Worm (Caenorhabditis elegans) whole organism, L1 larva: Measurements from ENCODE around the gene C29E4.15.
A peak's percentile ranks its signal among the peaks of the same experiment; 100 is the strongest.

Experiments
- C34B4.2 ChIP-seq: sonication (generic microtip); optimal IDR thresholded peaks from 2 replicates; lab custom pipeline; 2017; ENCODE audit warnings: mild to moderate bottlenecking, missing genetic modification characterization, missing compliant biosample characterization
- alr-1 ChIP-seq: fragments of 200-800 bp; sonication (Bioruptor generic); optimal IDR thresholded peaks from 2 replicates; lab custom pipeline; 2018; ENCODE audit warnings: borderline replicate concordance, mild to moderate bottlenecking, missing genetic modification characterization, missing compliant biosample characterization
- blmp-1 ChIP-seq: fragments of 150-350 bp; optimal IDR thresholded peaks from 2 replicates; lab custom pipeline; 2014; ENCODE audit warnings: missing biosample characterization, missing genetic modification characterization
- ceh-82 ChIP-seq, 3 experiments: fragments of 150-350 bp in 1 of 3; sonication (generic microtip) in 2 of 3; optimal IDR thresholded peaks; 2 replicates each; lab custom pipeline; 2014 to 2017; ENCODE audit warnings: missing biosample characterization in 3 of 3, missing genetic modification characterization in 3 of 3
- ceh-88 ChIP-seq: fragments of 200-800 bp; sonication (Bioruptor generic); IDR thresholded peaks from 2 replicates; pipeline ENCODE4 v1.3.6; 2022; ENCODE audit warnings: missing genetic modification characterization, missing compliant biosample characterization
- ceh-90 ChIP-seq: sonication (generic microtip); optimal IDR thresholded peaks from 2 replicates; lab custom pipeline; 2016; ENCODE audit warnings: missing genetic modification characterization, missing compliant biosample characterization
- ces-1 ChIP-seq: fragments of 150-350 bp; optimal IDR thresholded peaks from 2 replicates; lab custom pipeline; 2014; ENCODE audit warnings: missing biosample characterization, missing genetic modification reagents, missing genetic modification characterization
- dpl-1 ChIP-seq, 3 experiments: fragments of 150-350 bp in 2 of 3; sonication (generic microtip) in 1 of 3; optimal IDR thresholded peaks; 2 replicates each; lab custom pipeline; 2014 to 2017; ENCODE audit warnings: missing biosample characterization in 3 of 3, missing genetic modification characterization in 3 of 3, missing genetic modification reagents in 3 of 3
- dsc-1 ChIP-seq: sonication (generic microtip); optimal IDR thresholded peaks from 2 replicates; lab custom pipeline; 2016; ENCODE audit warnings: mild to moderate bottlenecking, missing genetic modification characterization, missing compliant biosample characterization
- efl-1 ChIP-seq, 4 experiments: fragments of 150-350 bp; optimal IDR thresholded peaks in 3 of 4; peaks in 1 of 4; 1 replicate in 1 of 4; 2 replicates in 3 of 4; lab custom pipeline; 2014; ENCODE audit warnings: missing biosample characterization in 2 of 4, missing genetic modification characterization in 2 of 4, missing genetic modification reagents in 2 of 4
- efl-3 ChIP-seq: fragments of 200-800 bp; sonication (Bioruptor generic); optimal IDR thresholded peaks from 2 replicates; lab custom pipeline; 2018; ENCODE audit warnings: mild to moderate bottlenecking, missing genetic modification characterization, missing compliant biosample characterization
- egl-27 ChIP-seq, 2 experiments: fragments of 150-350 bp in 1 of 2; sonication (generic microtip); optimal IDR thresholded peaks; 3 replicates each; lab custom pipeline; 2017 to 2018; ENCODE audit warnings: missing biosample characterization in 2 of 2, missing genetic modification characterization in 2 of 2, missing genetic modification reagents in 2 of 2
- elt-2 ChIP-seq: sonication (generic microtip); optimal IDR thresholded peaks from 2 replicates; lab custom pipeline; 2016; ENCODE audit warnings: missing genetic modification characterization, mild to moderate bottlenecking, inconsistent platforms, missing compliant biosample characterization, missing genetic modification reagents
- fkh-10 ChIP-seq: sonication (generic microtip); optimal IDR thresholded peaks from 2 replicates; lab custom pipeline; 2017; ENCODE audit warnings: missing biosample characterization, missing genetic modification reagents, missing genetic modification characterization
- fkh-4 ChIP-seq: sonication (generic microtip); optimal IDR thresholded peaks from 2 replicates; lab custom pipeline; 2016; ENCODE audit warnings: missing compliant biosample characterization, missing genetic modification characterization, borderline replicate concordance
- fos-1 ChIP-seq: fragments of 150-350 bp; optimal IDR thresholded peaks from 2 replicates; lab custom pipeline; 2014; ENCODE audit warnings: missing biosample characterization, missing genetic modification characterization
- grh-1 ChIP-seq: fragments of 200-800 bp; sonication (Bioruptor generic); IDR thresholded peaks from 2 replicates; pipeline ENCODE4 v1.3.6; 2022; ENCODE audit warnings: missing genetic modification reagents, missing genetic modification characterization, missing compliant biosample characterization
- hlh-17 ChIP-seq: fragments of 200-800 bp; sonication (Bioruptor generic); optimal IDR thresholded peaks from 2 replicates; lab custom pipeline; 2018; ENCODE audit warnings: missing genetic modification characterization, mild to moderate bottlenecking, missing compliant biosample characterization, moderate library complexity, borderline replicate concordance
- hpl-2 ChIP-seq: fragments of 150-350 bp; optimal IDR thresholded peaks from 2 replicates; lab custom pipeline; 2014; ENCODE audit warnings: missing biosample characterization, missing genetic modification reagents, missing genetic modification characterization
- irx-1 ChIP-seq: sonication (generic microtip); optimal IDR thresholded peaks from 2 replicates; lab custom pipeline; 2016; ENCODE audit warnings: missing genetic modification characterization, missing compliant biosample characterization
- isw-1 ChIP-seq: fragments of 200-800 bp; sonication (Bioruptor generic); IDR thresholded peaks from 2 replicates; pipeline ENCODE4 v1.3.6; 2022; ENCODE audit warnings: missing genetic modification characterization, missing compliant biosample characterization
- jun-1 ChIP-seq: fragments of 150-350 bp; optimal IDR thresholded peaks from 2 replicates; lab custom pipeline; 2014; ENCODE audit warnings: missing biosample characterization, missing genetic modification reagents, missing genetic modification characterization
- lin-14 ChIP-seq: fragments of 200-800 bp; sonication (Bioruptor generic); optimal IDR thresholded peaks from 2 replicates; lab custom pipeline; 2018; ENCODE audit warnings: mild to moderate bottlenecking, missing genetic modification characterization, moderate library complexity, missing compliant biosample characterization
- lin-35 ChIP-seq, 2 experiments: fragments of 150-350 bp; optimal IDR thresholded peaks; 2 replicates each; lab custom pipeline; 2014; ENCODE audit warnings: missing biosample characterization in 2 of 2, missing genetic modification characterization in 2 of 2, missing genetic modification reagents in 2 of 2
- lin-39 ChIP-seq: fragments of 150-350 bp; optimal IDR thresholded peaks from 2 replicates; lab custom pipeline; 2014; ENCODE audit warnings: missing biosample characterization, missing genetic modification reagents, missing genetic modification characterization
- lsy-2 ChIP-seq, 2 experiments: fragments of 150-350 bp; optimal IDR thresholded peaks; 2 replicates each; lab custom pipeline; 2014; ENCODE audit warnings: missing biosample characterization in 2 of 2, missing genetic modification characterization in 2 of 2
- mab-9 ChIP-seq: fragments of 200-800 bp; sonication (Bioruptor generic); IDR thresholded peaks from 2 replicates; pipeline ENCODE4 v1.3.6; 2022; ENCODE audit warnings: missing genetic modification reagents, missing genetic modification characterization, missing compliant biosample characterization
- mef-2 ChIP-seq: fragments of 150-350 bp; optimal IDR thresholded peaks from 2 replicates; lab custom pipeline; 2014; ENCODE audit warnings: missing biosample characterization, missing genetic modification characterization
- nhr-11 ChIP-seq: fragments of 150-350 bp; optimal IDR thresholded peaks from 2 replicates; lab custom pipeline; 2014; ENCODE audit warnings: missing biosample characterization, missing genetic modification characterization
- nhr-12 ChIP-seq: sonication (generic microtip); optimal IDR thresholded peaks from 2 replicates; lab custom pipeline; 2017; ENCODE audit warnings: missing biosample characterization, missing genetic modification characterization
- nhr-19 ChIP-seq: fragments of 200-800 bp; sonication (Bioruptor generic); conservative IDR thresholded peaks from 2 replicates; pipeline ENCODE4 v1.3.6; 2022; ENCODE audit warnings: missing genetic modification characterization, missing compliant biosample characterization
- nhr-20 ChIP-seq: sonication (generic microtip); optimal IDR thresholded peaks from 2 replicates; lab custom pipeline; 2016; ENCODE audit warnings: mild to moderate bottlenecking, missing genetic modification characterization, missing compliant biosample characterization
- nhr-47 ChIP-seq: sonication (generic microtip); optimal IDR thresholded peaks from 2 replicates; lab custom pipeline; 2016; ENCODE audit warnings: mild to moderate bottlenecking, missing genetic modification characterization, moderate library complexity, missing compliant biosample characterization
- nhr-71 ChIP-seq: sonication (generic microtip); optimal IDR thresholded peaks from 2 replicates; lab custom pipeline; 2016; ENCODE audit warnings: mild to moderate bottlenecking, missing genetic modification characterization, moderate library complexity, missing compliant biosample characterization
- nhr-76 ChIP-seq: sonication (generic microtip); optimal IDR thresholded peaks from 2 replicates; lab custom pipeline; 2017; ENCODE audit warnings: missing biosample characterization, missing genetic modification characterization
- nhr-77 ChIP-seq: fragments of 150-350 bp; optimal IDR thresholded peaks from 2 replicates; lab custom pipeline; 2014; ENCODE audit warnings: missing biosample characterization, missing genetic modification characterization
- nhr-85 ChIP-seq: sonication (generic microtip); peaks from one replicate; lab custom pipeline; 2016; ENCODE audit warnings: missing genetic modification characterization, inconsistent platforms, missing compliant biosample characterization
- nhr-90 ChIP-seq: sonication (generic microtip); optimal IDR thresholded peaks from 2 replicates; lab custom pipeline; 2016; ENCODE audit warnings: mild to moderate bottlenecking, missing genetic modification characterization, missing compliant biosample characterization; ENCODE audit not compliant: poor library complexity
- pag-3 ChIP-seq: sonication (generic microtip); optimal IDR thresholded peaks from 2 replicates; lab custom pipeline; 2017; ENCODE audit warnings: missing genetic modification characterization, mild to moderate bottlenecking, missing compliant biosample characterization, antibody characterized with exemption, borderline replicate concordance; ENCODE audit not compliant: insufficient read depth
- skn-1 ChIP-seq: fragments of 150-350 bp; optimal IDR thresholded peaks from 2 replicates; lab custom pipeline; 2014; ENCODE audit warnings: missing biosample characterization, missing genetic modification characterization
- sox-4 ChIP-seq: sonication (generic microtip); optimal IDR thresholded peaks from 2 replicates; lab custom pipeline; 2016; ENCODE audit warnings: missing genetic modification characterization, missing compliant biosample characterization
- sup-37 ChIP-seq: fragments of 200-800 bp; sonication (Bioruptor generic); optimal IDR thresholded peaks from 2 replicates; lab custom pipeline; 2018; ENCODE audit warnings: mild to moderate bottlenecking, missing genetic modification characterization, missing compliant biosample characterization
- unc-30 ChIP-seq: sonication (generic microtip); optimal IDR thresholded peaks from 2 replicates; lab custom pipeline; 2017; ENCODE audit warnings: missing biosample characterization, missing genetic modification characterization
- unc-86 ChIP-seq: sonication (generic microtip); optimal IDR thresholded peaks from 2 replicates; lab custom pipeline; 2016; ENCODE audit warnings: missing genetic modification characterization, missing compliant biosample characterization
- zag-1 ChIP-seq: fragments of 150-350 bp; optimal IDR thresholded peaks from 2 replicates; lab custom pipeline; 2014; ENCODE audit warnings: missing biosample characterization, missing genetic modification characterization
- ztf-4 ChIP-seq: fragments of 150-350 bp; optimal IDR thresholded peaks from 2 replicates; lab custom pipeline; 2014; ENCODE audit warnings: missing biosample characterization, missing genetic modification characterization

The C29E4.15 gene

DNA sequence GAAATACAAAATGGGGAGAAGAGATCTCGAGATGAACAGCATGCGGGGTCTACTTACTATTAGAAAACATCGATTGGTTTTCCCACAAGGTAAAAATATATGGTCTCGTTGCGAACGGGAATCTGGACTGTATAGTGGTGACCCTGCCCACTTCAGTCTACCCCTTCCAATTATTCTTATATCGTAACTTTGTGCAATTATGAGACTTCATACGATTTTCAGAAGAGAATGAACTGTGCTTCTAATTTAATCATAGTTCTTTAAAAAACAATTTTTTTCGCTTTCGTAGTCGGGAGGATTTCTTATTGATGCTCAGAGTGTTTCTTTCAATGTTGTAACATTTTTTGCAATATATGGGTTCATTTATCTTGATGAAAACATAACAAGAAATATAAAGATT is 19.6 kb downstream of the C29E4.15 start, which contains the start of gene F54H12.5:
Gene F54H12.5 (minus strand): TSS at position 101 of the 400 bp plus-strand sequence.
- TF ChIP-seq nhr-90 (tag; lab: Kevin White, UChicago), result no peak
- peak; percentile 5 for TF ChIP-seq nhr-71 (tag; lab: Kevin White, UChicago)
- no peak for TF ChIP-seq pag-3 (tag; lab: Kevin White, UChicago)
- no peak for TF ChIP-seq nhr-77
- TF ChIP-seq lsy-2 (tag; optimal IDR thresholded peaks at IDR 0.05; lab: Kevin White, UChicago), result peak in 1 of 2 experiments; percentile 29

ce11 chrIII:7972687-7973086 is 20.3 kb downstream of the C29E4.15 start:
- no peak for TF ChIP-seq lsy-2 (tag; optimal IDR thresholded peaks at IDR 0.05; lab: Kevin White, UChicago)
- TF ChIP-seq jun-1 (tag; lab: Kevin White, UChicago), result no peak
- TF ChIP-seq mef-2 (tag; lab: Kevin White, UChicago), result no peak
- no peak for TF ChIP-seq blmp-1 (tag; lab: Kevin White, UChicago)
- TF ChIP-seq efl-3 (GFP tag; lab: Kevin White, UChicago), result no peak
- TF ChIP-seq elt-2 (tag; lab: Kevin White, UChicago), result no peak
- no peak for TF ChIP-seq lin-39 (tag; lab: Kevin White, UChicago)
- TF ChIP-seq sox-4 (tag; lab: Kevin White, UChicago), result no peak
- no peak for TF ChIP-seq mab-9 (GFP tag; lab: Robert Waterston, UW)
- no peak for TF ChIP-seq grh-1
- TF ChIP-seq, all 84 proteins: peak for 0

DNA sequence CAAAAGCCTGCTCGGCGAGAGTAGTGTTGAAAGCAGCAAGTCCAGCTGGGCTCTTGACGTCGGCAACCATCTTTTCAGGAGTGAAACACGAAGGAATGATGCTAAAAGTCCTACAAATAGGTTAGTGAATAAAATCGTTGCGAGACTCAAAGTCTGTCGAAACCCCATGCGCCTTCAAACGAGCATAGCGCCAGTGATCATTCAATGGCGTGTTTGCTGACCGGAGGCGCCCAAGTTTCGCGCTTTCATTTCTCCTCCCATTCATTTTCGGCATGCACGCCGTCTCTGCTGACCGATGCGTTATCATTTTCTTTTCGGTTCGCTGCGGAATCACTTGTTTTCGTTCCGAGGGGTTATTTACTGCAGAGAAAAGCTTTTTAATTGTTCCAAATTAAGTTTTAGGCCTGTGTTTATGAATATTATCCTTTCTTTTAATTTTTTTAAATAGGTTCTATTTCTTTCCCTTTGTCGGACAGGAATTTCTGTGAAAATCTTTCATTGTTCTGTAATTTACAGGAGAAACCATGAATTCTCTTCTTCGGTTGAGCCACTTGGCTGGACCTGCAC is 20.9 kb downstream of the C29E4.15 start, which contains the start of the genes eef-1B.1 and aco-2:
Gene eef-1B.1 (minus strand): TSS at position 186 of the 567 bp plus-strand sequence.
Gene aco-2 (plus strand): TSS at position 517 of the 567 bp plus-strand sequence.
- peak; percentile 95 for TF ChIP-seq nhr-90 (tag; lab: Kevin White, UChicago)
- TF ChIP-seq fos-1 (tag; lab: Kevin White, UChicago), result peak; percentile 81
- TF ChIP-seq unc-86 (tag; lab: Kevin White, UChicago), result peak; percentile 90
- TF ChIP-seq mab-9 (GFP tag; lab: Robert Waterston, UW), result peak; percentile 90
- TF ChIP-seq unc-30 (tag; lab: Kevin White, UChicago), result no peak
- no peak for TF ChIP-seq nhr-12 (tag; lab: Kevin White, UChicago)
- TF ChIP-seq nhr-77, result peak; percentile 87
- peak; percentile 26 for TF ChIP-seq fkh-4 (tag; lab: Kevin White, UChicago)
- peak; percentile 43 for TF ChIP-seq fkh-10
- peak; percentile 78 for TF ChIP-seq irx-1 (tag; lab: Kevin White, UChicago)
- no peak for TF ChIP-seq egl-27 (tag; optimal IDR thresholded peaks at IDR 0.05; lab: Kevin White, UChicago)
- peak; percentile 2 for TF ChIP-seq zag-1 (tag; lab: Kevin White, UChicago)
- peak; percentile 88 to 95 (median 91) for TF ChIP-seq ceh-82 (tag; optimal IDR thresholded peaks at IDR 0.05; lab: Kevin White, UChicago)
- peak; percentile 43 for TF ChIP-seq nhr-11 (tag; lab: Kevin White, UChicago)
- peak; percentile 97 for TF ChIP-seq nhr-20 (tag; lab: Kevin White, UChicago)
- TF ChIP-seq ceh-88 (GFP tag; lab: Robert Waterston, UW), result peak; percentile 62
- peak; percentile 96 for TF ChIP-seq nhr-19
- peak; percentile 95 for TF ChIP-seq lin-14 (GFP tag; lab: Kevin White, UChicago)
- peak; percentile 71 for TF ChIP-seq sup-37
- TF ChIP-seq nhr-47 (tag; lab: Kevin White, UChicago), result peak; percentile 96
- no peak for TF ChIP-seq ceh-90 (tag; lab: Kevin White, UChicago)
- peak; percentile 87 to 90 (median 88) for TF ChIP-seq dpl-1 (GFP tag; optimal IDR thresholded peaks at IDR 0.05; lab: Kevin White, UChicago)
- no peak for TF ChIP-seq nhr-76 (tag; lab: Kevin White, UChicago)
- TF ChIP-seq nhr-85 (tag; lab: Kevin White, UChicago), result peak; percentile 97
- peak; percentile 98 for TF ChIP-seq dsc-1 (tag; lab: Kevin White, UChicago)
- TF ChIP-seq hpl-2, result peak; percentile 74
- no peak for TF ChIP-seq efl-3 (GFP tag; lab: Kevin White, UChicago)
- no peak for TF ChIP-seq ces-1 (GFP tag; lab: Kevin White, UChicago)
- no peak for TF ChIP-seq hlh-17 (GFP tag; lab: Kevin White, UChicago)
- peak; percentile 94 to 95 for TF ChIP-seq lin-35 (GFP tag; optimal IDR thresholded peaks at IDR 0.05; lab: Kevin White, UChicago)
- TF ChIP-seq skn-1 (tag; lab: Kevin White, UChicago), result peak; percentile 90
- no peak for TF ChIP-seq C34B4.2 (tag; lab: Kevin White, UChicago)
- TF ChIP-seq ztf-4, result peak; percentile 89
- peak; percentile 89 for TF ChIP-seq isw-1 (GFP tag; lab: Robert Waterston, UW)
- peak; percentile 91 to 93 for TF ChIP-seq efl-1 (optimal IDR thresholded peaks at IDR 0.05; lab: Kevin White, UChicago)
- peak; percentile 83 to 98 for TF ChIP-seq efl-1 (GFP tag; optimal IDR thresholded peaks at IDR 0.05 in 1 of 2; lab: Kevin White, UChicago)
- TF ChIP-seq alr-1 (tag; lab: Kevin White, UChicago), result no peak
